Worm (Caenorhabditis elegans): Measurements from ENCODE around the gene dmsr-15.

ce11 chrV:6810091-6810490 is 18.6 kb downstream of the dmsr-15 start:
- TF ChIP-seq rcor-1 (GFP tag; IDR thresholded peaks at IDR 0.05) (no peak), nhr-90 (tag; optimal IDR thresholded peaks at IDR 0.05) (no peak), bed-1 (GFP tag; IDR thresholded peaks at IDR 0.05) (no peak)
